Worm (Caenorhabditis elegans) whole organism, L3 larva: ENCODE data around the gene swp-1.

Experiments
- R02D3.7 ChIP-seq: fragments of 150-350 bp; optimal IDR thresholded peaks from 2 replicates; lab custom pipeline; 2014; ENCODE audit warnings: missing biosample characterization, missing genetic modification characterization
- ZK546.5 ChIP-seq: sonication (generic microtip); optimal IDR thresholded peaks from 2 replicates; lab custom pipeline; 2017; ENCODE audit warnings: missing biosample characterization, missing genetic modification characterization
- ama-1 ChIP-seq: fragments of 150-350 bp; optimal IDR thresholded peaks from 2 replicates; lab custom pipeline; 2018
- ceh-28 ChIP-seq: fragments of 150-350 bp; optimal IDR thresholded peaks from 2 replicates; lab custom pipeline; 2014; ENCODE audit warnings: missing biosample characterization, missing genetic modification reagents, missing genetic modification characterization
- ceh-82 ChIP-seq: fragments of 150-350 bp; optimal IDR thresholded peaks from 2 replicates; lab custom pipeline; 2014; ENCODE audit warnings: missing biosample characterization, missing genetic modification characterization
- daf-12 ChIP-seq: fragments of 150-350 bp; optimal IDR thresholded peaks from 2 replicates; lab custom pipeline; 2014; ENCODE audit warnings: missing biosample characterization, missing genetic modification reagents, missing genetic modification characterization
- egl-27 ChIP-seq: sonication (generic microtip); optimal IDR thresholded peaks from 4 replicates; lab custom pipeline; 2017; ENCODE audit warnings: missing biosample characterization, missing genetic modification reagents, missing genetic modification characterization
- egl-5 ChIP-seq: fragments of 150-350 bp; optimal IDR thresholded peaks from 2 replicates; lab custom pipeline; 2017; ENCODE audit warnings: missing biosample characterization, missing genetic modification reagents, missing genetic modification characterization, inconsistent platforms
- elt-1 ChIP-seq: fragments of 150-350 bp; optimal IDR thresholded peaks from 2 replicates; lab custom pipeline; 2014; ENCODE audit warnings: missing biosample characterization, missing genetic modification characterization
- elt-2 ChIP-seq: sonication (generic microtip); optimal IDR thresholded peaks from 2 replicates; lab custom pipeline; 2016; ENCODE audit warnings: missing genetic modification reagents, mild to moderate bottlenecking, missing genetic modification characterization, missing compliant biosample characterization
- elt-3 ChIP-seq, 3 experiments: fragments of 150-350 bp in 1 of 3; sonication (generic microtip) in 2 of 3; optimal IDR thresholded peaks; 2 replicates in 2 of 3; 4 replicates in 1 of 3; lab custom pipeline; 2014 to 2017; ENCODE audit warnings: missing biosample characterization in 3 of 3, missing genetic modification characterization in 3 of 3
- eor-1 ChIP-seq, 2 experiments: fragments of 150-350 bp; optimal IDR thresholded peaks; 2 replicates each; lab custom pipeline; 2014 to 2018; ENCODE audit warnings: missing biosample characterization in 2 of 2, missing genetic modification characterization in 2 of 2
- fkh-10 ChIP-seq: sonication (generic microtip); optimal IDR thresholded peaks from 2 replicates; lab custom pipeline; 2017; ENCODE audit warnings: missing biosample characterization, missing genetic modification reagents, missing genetic modification characterization
- fkh-2 ChIP-seq: fragments of 150-350 bp; optimal IDR thresholded peaks from 2 replicates; lab custom pipeline; 2014; ENCODE audit warnings: missing biosample characterization, missing genetic modification reagents, missing genetic modification characterization
- fos-1 ChIP-seq: fragments of 150-350 bp; optimal IDR thresholded peaks from 2 replicates; lab custom pipeline; 2014; ENCODE audit warnings: missing biosample characterization, missing genetic modification characterization
- hmg-11 ChIP-seq: sonication (generic microtip); optimal IDR thresholded peaks from 2 replicates; lab custom pipeline; 2016; ENCODE audit warnings: missing genetic modification characterization, missing compliant biosample characterization
- jun-1 ChIP-seq: fragments of 150-350 bp; optimal IDR thresholded peaks from 2 replicates; lab custom pipeline; 2014; ENCODE audit warnings: missing biosample characterization, missing genetic modification reagents, missing genetic modification characterization
- lin-15B ChIP-seq: fragments of 150-350 bp; optimal IDR thresholded peaks from 2 replicates; lab custom pipeline; 2014; ENCODE audit warnings: missing biosample characterization, missing genetic modification characterization
- lin-39 ChIP-seq: fragments of 150-350 bp; optimal IDR thresholded peaks from 2 replicates; lab custom pipeline; 2018; ENCODE audit warnings: missing biosample characterization, missing genetic modification reagents, missing genetic modification characterization
- lsy-12 ChIP-seq: sonication (generic microtip); optimal IDR thresholded peaks from 2 replicates; lab custom pipeline; 2016; ENCODE audit warnings: mild to moderate bottlenecking, missing genetic modification characterization, missing compliant biosample characterization
- nfya-1 ChIP-seq: sonication (generic microtip); optimal IDR thresholded peaks from 2 replicates; lab custom pipeline; 2017; ENCODE audit warnings: missing genetic modification characterization, mild to moderate bottlenecking, missing compliant biosample characterization, antibody characterized with exemption, moderate library complexity; ENCODE audit not compliant: insufficient read depth
- nhr-11 ChIP-seq: fragments of 150-350 bp; optimal IDR thresholded peaks from 2 replicates; lab custom pipeline; 2014; ENCODE audit warnings: missing biosample characterization, missing genetic modification characterization
- nhr-12 ChIP-seq: fragments of 150-350 bp; optimal IDR thresholded peaks from 2 replicates; lab custom pipeline; 2014; ENCODE audit warnings: missing biosample characterization, missing genetic modification characterization
- nhr-23 ChIP-seq: fragments of 150-350 bp; optimal IDR thresholded peaks from 2 replicates; lab custom pipeline; 2014; ENCODE audit warnings: missing biosample characterization, missing genetic modification reagents, missing genetic modification characterization
- nhr-237 ChIP-seq: fragments of 150-350 bp; optimal IDR thresholded peaks from 2 replicates; lab custom pipeline; 2014; ENCODE audit warnings: missing biosample characterization, missing genetic modification characterization
- nhr-25 ChIP-seq: sonication (generic microtip); optimal IDR thresholded peaks from 2 replicates; lab custom pipeline; 2017; ENCODE audit warnings: missing biosample characterization, missing genetic modification characterization
- nhr-28 ChIP-seq: fragments of 150-350 bp; optimal IDR thresholded peaks from 2 replicates; lab custom pipeline; 2014; ENCODE audit warnings: missing biosample characterization, missing genetic modification characterization
- nhr-43 ChIP-seq: sonication (generic microtip); optimal IDR thresholded peaks from 2 replicates; lab custom pipeline; 2016; ENCODE audit warnings: mild to moderate bottlenecking, missing genetic modification characterization, missing compliant biosample characterization; ENCODE audit not compliant: poor library complexity, severe bottlenecking
- nhr-76 ChIP-seq: fragments of 150-350 bp; sonication (generic microtip); optimal IDR thresholded peaks from 5 replicates; lab custom pipeline; 2014; ENCODE audit warnings: missing biosample characterization, missing genetic modification characterization
- nhr-77 ChIP-seq: fragments of 150-350 bp; optimal IDR thresholded peaks from 2 replicates; lab custom pipeline; 2014; ENCODE audit warnings: missing biosample characterization, missing genetic modification characterization
- pha-4 ChIP-seq: fragments of 150-350 bp; optimal IDR thresholded peaks from 2 replicates; lab custom pipeline; 2014; ENCODE audit warnings: missing biosample characterization, missing genetic modification reagents, missing genetic modification characterization
- pqm-1 ChIP-seq: fragments of 150-350 bp; optimal IDR thresholded peaks from 2 replicates; lab custom pipeline; 2017; ENCODE audit warnings: missing biosample characterization, missing genetic modification characterization, inconsistent platforms
- skn-1 ChIP-seq: fragments of 150-350 bp; optimal IDR thresholded peaks from 2 replicates; lab custom pipeline; 2014; ENCODE audit warnings: missing biosample characterization, missing genetic modification characterization
- snpc-4 ChIP-seq: fragments of 150-350 bp; optimal IDR thresholded peaks from 2 replicates; lab custom pipeline; 2014; ENCODE audit warnings: missing biosample characterization, missing genetic modification characterization
- unc-39 ChIP-seq: sonication (generic microtip); optimal IDR thresholded peaks from 4 replicates; lab custom pipeline; 2017; ENCODE audit warnings: missing biosample characterization, missing genetic modification characterization
- unc-62 ChIP-seq: fragments of 150-350 bp; sonication (generic microtip); optimal IDR thresholded peaks from 4 replicates; lab custom pipeline; 2014; ENCODE audit warnings: missing biosample characterization, missing genetic modification reagents, missing genetic modification characterization
- zag-1 ChIP-seq: fragments of 150-350 bp; optimal IDR thresholded peaks from 2 replicates; lab custom pipeline; 2014; ENCODE audit warnings: missing biosample characterization, missing genetic modification characterization
- ztf-11 ChIP-seq: fragments of 150-350 bp; optimal IDR thresholded peaks from 2 replicates; lab custom pipeline; 2014; ENCODE audit warnings: missing biosample characterization, missing genetic modification characterization
- ztf-4 ChIP-seq: fragments of 150-350 bp; optimal IDR thresholded peaks from 2 replicates; lab custom pipeline; 2014; ENCODE audit warnings: missing biosample characterization, missing genetic modification characterization

Gene swp-1

ce11 chrIII:5711881-5712643 lies 6.7 kb upstream of the swp-1 start:
- TF ChIP-seq ztf-4: no peak
- no peak for TF ChIP-seq nhr-11 (tag; lab: Kevin White, UChicago)
- TF ChIP-seq jun-1 (tag; lab: Kevin White, UChicago): no peak
- no peak for TF ChIP-seq egl-27 (tag; lab: Kevin White, UChicago)
- TF ChIP-seq ZK546.5 (tag; lab: Kevin White, UChicago): no peak

- TF ChIP-seq pha-4 (tag; lab: Kevin White, UChicago) (peak; percentile 8), jun-1 (tag; lab: Kevin White, UChicago) (no peak)
These were observed 5.9 kb upstream of the swp-1 start, which contains the start of gene rbm-26 for ce11 chrIII:5711242-5711641. Gene rbm-26 (plus strand): TSS chrIII:5711542.

- TF ChIP-seq snpc-4 (no peak), daf-12 (tag; lab: Kevin White, UChicago) (no peak), ztf-4 (no peak), zag-1 (tag; lab: Kevin White, UChicago) (no peak), nhr-25 (tag; lab: Kevin White, UChicago) (peak; percentile 66), egl-27 (tag; lab: Kevin White, UChicago) (no peak), pqm-1 (peak; percentile 49), eor-1 (tag; optimal IDR thresholded peaks at IDR 0.05; lab: Kevin White, UChicago) (no peak), skn-1 (tag; lab: Kevin White, UChicago) (peak; percentile 18), elt-1 (tag; lab: Kevin White, UChicago) (no peak), nfya-1 (tag; lab: Kevin White, UChicago) (peak; percentile 95), nhr-76 (no peak), egl-5 (no peak), fos-1 (tag; lab: Kevin White, UChicago) (no peak), fkh-2 (no peak), lin-15B (tag; lab: Kevin White, UChicago) (peak; percentile 55), jun-1 (tag; lab: Kevin White, UChicago) (no peak), unc-62 (peak; percentile 40), hmg-11 (peak; percentile 5), ama-1 (peak; percentile 45), elt-2 (tag; lab: Kevin White, UChicago) (peak; percentile 58), nhr-11 (tag; lab: Kevin White, UChicago) (no peak), unc-39 (no peak), lsy-12 (tag; lab: Kevin White, UChicago) (peak; percentile 63), ztf-11 (no peak), ceh-82 (no peak), lin-39 (tag; lab: Kevin White, UChicago) (peak; percentile 40), elt-3 (tag; optimal IDR thresholded peaks at IDR 0.05; lab: Kevin White, UChicago) (no peak), nhr-237 (tag; lab: Kevin White, UChicago) (no peak), nhr-43 (peak; percentile 81), R02D3.7 (no peak), fkh-10 (GFP tag; lab: Kevin White, UChicago) (no peak), nhr-23 (tag; lab: Kevin White, UChicago) (peak; percentile 86), ZK546.5 (tag; lab: Kevin White, UChicago) (no peak), nhr-77 (tag; lab: Kevin White, UChicago) (no peak), nhr-12 (tag; lab: Kevin White, UChicago) (no peak), nhr-28 (tag; lab: Kevin White, UChicago) (no peak), ceh-28 (tag; lab: Kevin White, UChicago) (peak; percentile 28)
These were observed 5.4 kb upstream of the swp-1 start for ce11 chrIII:5710676-5711075.
